Worm (Caenorhabditis elegans) whole organism, late embryonic: ENCODE results near the gene fbxc-27.

Experiments used
- C38D4.7 ChIP-seq: fragments of 200-800 bp; sonication (Bioruptor generic); optimal IDR thresholded peaks from 2 replicates; lab custom pipeline; 2018; ENCODE audit warnings: mild to moderate bottlenecking, missing genetic modification characterization, moderate library complexity, missing compliant biosample characterization
- F13H6.1 ChIP-seq: sonication (generic microtip); optimal IDR thresholded peaks from 2 replicates; lab custom pipeline; 2016; ENCODE audit warnings: missing genetic modification characterization, missing compliant biosample characterization
- ama-1 ChIP-seq: fragments of 150-350 bp; optimal IDR thresholded peaks from 2 replicates; lab custom pipeline; 2014
- ceh-30 ChIP-seq: fragments of 150-350 bp; optimal IDR thresholded peaks from 2 replicates; lab custom pipeline; 2014; ENCODE audit warnings: missing biosample characterization, missing genetic modification characterization

- TF ChIP-seq ceh-30: no peak
- no peak for TF ChIP-seq ama-1 (lab: Kevin White, UChicago)
- TF ChIP-seq C38D4.7 (GFP tag; lab: Kevin White, UChicago): no peak
- TF ChIP-seq F13H6.1 (tag; lab: Kevin White, UChicago): no peak
Observed at ce11 chrII:872993-873787, 36.4 kb upstream of the fbxc-27 start, which contains the start of gene alg-2.
